Worm (Caenorhabditis elegans) whole organism, young adult: ENCODE data around the gene nep-25.
A peak's percentile ranks its signal among the peaks of the same experiment; 100 is the strongest.

Experiments used
- B0261.1 ChIP-seq: sonication (generic microtip); optimal IDR thresholded peaks from 2 replicates; lab custom pipeline; 2016; ENCODE audit warnings: mild to moderate bottlenecking, missing genetic modification characterization, moderate library complexity, missing compliant biosample characterization
- F10E7.11 ChIP-seq: sonication (generic microtip); optimal IDR thresholded peaks from 2 replicates; lab custom pipeline; 2017; ENCODE audit warnings: mild to moderate bottlenecking, missing genetic modification characterization, moderate library complexity, missing compliant biosample characterization
- F33H1.4 ChIP-seq: fragments of 200-800 bp; sonication (Bioruptor generic); IDR thresholded peaks from 2 replicates; pipeline ENCODE4 v1.3.6; 2022; ENCODE audit warnings: missing genetic modification reagents, missing genetic modification characterization, missing compliant biosample characterization
- F39B2.1 ChIP-seq: fragments of 200-800 bp; sonication (Bioruptor generic); IDR thresholded peaks from 2 replicates; pipeline ENCODE4 v1.3.6; 2022; ENCODE audit warnings: missing genetic modification reagents, missing genetic modification characterization, missing compliant biosample characterization
- F52B5.7 ChIP-seq: sonication (generic microtip); optimal IDR thresholded peaks from 2 replicates; lab custom pipeline; 2016; ENCODE audit warnings: mild to moderate bottlenecking, missing genetic modification characterization, missing compliant biosample characterization
- K12H6.12 ChIP-seq: fragments of 200-800 bp; sonication (Bioruptor generic); optimal IDR thresholded peaks from 2 replicates; lab custom pipeline; 2018; ENCODE audit warnings: mild to moderate bottlenecking, missing genetic modification characterization, missing compliant biosample characterization
- T26A5.8 ChIP-seq: sonication (generic microtip); optimal IDR thresholded peaks from 2 replicates; lab custom pipeline; 2016; ENCODE audit warnings: missing genetic modification characterization, missing compliant biosample characterization
- Y53F4B.3 ChIP-seq: fragments of 200-800 bp; sonication (Bioruptor generic); IDR thresholded peaks from 2 replicates; pipeline ENCODE4 v1.3.6; 2022; ENCODE audit warnings: missing genetic modification reagents, missing genetic modification characterization, missing compliant biosample characterization
- ZK185.1 ChIP-seq: sonication (generic microtip); optimal IDR thresholded peaks from 2 replicates; lab custom pipeline; 2016; ENCODE audit warnings: mild to moderate bottlenecking, missing genetic modification characterization, missing compliant biosample characterization; ENCODE audit not compliant: poor library complexity, severe bottlenecking
- akir-1 ChIP-seq: fragments of 200-800 bp; sonication (Bioruptor generic); optimal IDR thresholded peaks from 2 replicates; lab custom pipeline; 2018; ENCODE audit warnings: mild to moderate bottlenecking, missing genetic modification characterization, moderate library complexity, missing compliant biosample characterization
- aptf-2 ChIP-seq: fragments of 200-800 bp; sonication (Bioruptor generic); conservative IDR thresholded peaks from 2 replicates; pipeline ENCODE4 v1.3.6; 2022; ENCODE audit warnings: missing genetic modification reagents, missing genetic modification characterization, missing compliant biosample characterization
- attf-3 ChIP-seq: fragments of 200-800 bp; sonication (Bioruptor generic); conservative IDR thresholded peaks from 2 replicates; pipeline ENCODE4 v1.3.6; 2022; ENCODE audit warnings: missing genetic modification reagents, missing genetic modification characterization, missing compliant biosample characterization
- attf-5 ChIP-seq: fragments of 200-800 bp; sonication (Bioruptor generic); optimal IDR thresholded peaks from 2 replicates; lab custom pipeline; 2018; ENCODE audit warnings: mild to moderate bottlenecking, missing genetic modification characterization, missing compliant biosample characterization
- attf-6 ChIP-seq: fragments of 200-800 bp; sonication (Bioruptor generic); IDR thresholded peaks from 2 replicates; pipeline ENCODE4 v1.3.6; 2022; ENCODE audit warnings: missing genetic modification reagents, missing genetic modification characterization, missing compliant biosample characterization
- cebp-1 ChIP-seq, 2 experiments: fragments of 200-800 bp in 1 of 2; sonication (Bioruptor generic) in 1 of 2; sonication (generic microtip) in 1 of 2; IDR thresholded peaks in 1 of 2; optimal IDR thresholded peaks in 1 of 2; 2 replicates each; pipeline versions ENCODE4 v1.3.6 to Lab custom; 2017 to 2022; ENCODE audit warnings: missing compliant biosample characterization in 2 of 2, missing genetic modification characterization in 2 of 2, mild to moderate bottlenecking in 1 of 2, missing genetic modification reagents in 1 of 2, moderate library complexity in 1 of 2
- cebp-2 ChIP-seq: fragments of 200-800 bp; sonication (Bioruptor generic); IDR thresholded peaks from 2 replicates; pipeline ENCODE4 v1.3.6; 2022; ENCODE audit warnings: missing genetic modification characterization, missing compliant biosample characterization
- ceh-100 ChIP-seq: fragments of 200-800 bp; sonication (Bioruptor generic); IDR thresholded peaks from 2 replicates; pipeline ENCODE4 v1.3.6; 2022; ENCODE audit warnings: missing genetic modification reagents, missing genetic modification characterization, missing compliant biosample characterization
- ceh-27 ChIP-seq: fragments of 200-800 bp; sonication (Bioruptor generic); optimal IDR thresholded peaks from 2 replicates; lab custom pipeline; 2018; ENCODE audit warnings: mild to moderate bottlenecking, missing genetic modification characterization, moderate library complexity, missing compliant biosample characterization
- ceh-58 ChIP-seq: fragments of 200-800 bp; sonication (Bioruptor generic); IDR thresholded peaks from 2 replicates; pipeline ENCODE4 v1.3.6; 2022; ENCODE audit warnings: missing genetic modification characterization, missing compliant biosample characterization
- ceh-91 ChIP-seq: fragments of 200-800 bp; sonication (Bioruptor generic); IDR thresholded peaks from 2 replicates; pipeline ENCODE4 v1.3.6; 2022; ENCODE audit warnings: missing genetic modification reagents, missing genetic modification characterization, missing compliant biosample characterization
- egrh-3 ChIP-seq: fragments of 200-800 bp; sonication (Bioruptor generic); IDR thresholded peaks from 2 replicates; pipeline ENCODE4 v1.3.6; 2022; ENCODE audit warnings: missing genetic modification reagents, missing genetic modification characterization, missing compliant biosample characterization
- hmg-1.2 ChIP-seq: fragments of 200-800 bp; sonication (Bioruptor generic); IDR thresholded peaks from 2 replicates; pipeline ENCODE4 v1.3.6; 2022; ENCODE audit warnings: missing genetic modification reagents, missing genetic modification characterization, missing compliant biosample characterization
- hrde-1 ChIP-seq: sonication (generic microtip); optimal IDR thresholded peaks from 2 replicates; lab custom pipeline; 2016; ENCODE audit warnings: missing genetic modification characterization, mild to moderate bottlenecking, missing compliant biosample characterization, moderate library complexity, missing genotype, missing genetic modification reagents, borderline replicate concordance
- hsf-1 ChIP-seq: fragments of 200-800 bp; sonication (Bioruptor generic); IDR thresholded peaks from 2 replicates; pipeline ENCODE4 v1.3.6; 2022; ENCODE audit warnings: missing genetic modification reagents, missing genetic modification characterization, missing compliant biosample characterization
- lin-40 ChIP-seq: sonication (generic microtip); optimal IDR thresholded peaks from 2 replicates; lab custom pipeline; 2016; ENCODE audit warnings: missing genetic modification characterization, mild to moderate bottlenecking, missing compliant biosample characterization, missing genotype, missing genetic modification reagents
- lsl-1 ChIP-seq: fragments of 200-800 bp; sonication (Bioruptor generic); optimal IDR thresholded peaks from 2 replicates; lab custom pipeline; 2018; ENCODE audit warnings: mild to moderate bottlenecking, missing genetic modification characterization, moderate library complexity, missing compliant biosample characterization
- madf-8 ChIP-seq: fragments of 200-800 bp; sonication (Bioruptor generic); conservative IDR thresholded peaks from 2 replicates; pipeline ENCODE4 v1.3.6; 2022; ENCODE audit warnings: missing genetic modification reagents, missing genetic modification characterization, missing compliant biosample characterization
- nfya-2 ChIP-seq: fragments of 200-800 bp; sonication (Bioruptor generic); IDR thresholded peaks from 2 replicates; pipeline ENCODE4 v1.3.6; 2022; ENCODE audit warnings: missing genetic modification reagents, missing genetic modification characterization, missing compliant biosample characterization
- nfyb-1 ChIP-seq: fragments of 200-800 bp; sonication (Bioruptor generic); IDR thresholded peaks from 2 replicates; pipeline ENCODE4 v1.3.6; 2022; ENCODE audit warnings: missing genetic modification reagents, missing genetic modification characterization, missing compliant biosample characterization
- nhr-120 ChIP-seq: fragments of 200-800 bp; sonication (Bioruptor generic); IDR thresholded peaks from 2 replicates; pipeline ENCODE4 v1.3.6; 2022; ENCODE audit warnings: missing genetic modification characterization, missing compliant biosample characterization
- nhr-27 ChIP-seq: fragments of 200-800 bp; sonication (Bioruptor generic); optimal IDR thresholded peaks from 2 replicates; lab custom pipeline; 2018; ENCODE audit warnings: mild to moderate bottlenecking, missing genetic modification characterization, moderate library complexity, missing compliant biosample characterization
- rcor-1 ChIP-seq: fragments of 200-800 bp; sonication (Bioruptor generic); IDR thresholded peaks from 2 replicates; pipeline ENCODE4 v1.3.6; 2022; ENCODE audit warnings: missing genetic modification reagents, missing genetic modification characterization, missing compliant biosample characterization
- snpc-3.4 ChIP-seq: sonication (generic microtip); optimal IDR thresholded peaks from 2 replicates; lab custom pipeline; 2017; ENCODE audit warnings: missing genetic modification characterization, mild to moderate bottlenecking, missing compliant biosample characterization, antibody characterized with exemption, moderate library complexity, missing genotype, missing genetic modification reagents
- snpc-4 ChIP-seq, 5 experiments: fragments of 150-350 bp in 1 of 5; sonication (generic microtip) in 4 of 5; optimal IDR thresholded peaks; 2 replicates each; lab custom pipeline; 2014 to 2018; ENCODE audit warnings: missing genetic modification characterization in 5 of 5, missing biosample characterization in 3 of 5, antibody characterized with exemption in 2 of 5, mild to moderate bottlenecking in 2 of 5, missing compliant biosample characterization in 2 of 5, missing genotype in 2 of 5, moderate library complexity in 2 of 5, missing genetic modification reagents in 1 of 5
- sptf-2 ChIP-seq: fragments of 200-800 bp; sonication (Bioruptor generic); optimal IDR thresholded peaks from 2 replicates; lab custom pipeline; 2018; ENCODE audit warnings: mild to moderate bottlenecking, missing genetic modification characterization, missing compliant biosample characterization
- unc-130 ChIP-seq: sonication (generic microtip); optimal IDR thresholded peaks from 2 replicates; lab custom pipeline; 2016; ENCODE audit warnings: missing genetic modification reagents, missing genetic modification characterization, missing compliant biosample characterization
- zfh-2 ChIP-seq: fragments of 200-800 bp; sonication (Bioruptor generic); conservative IDR thresholded peaks from 2 replicates; pipeline ENCODE4 v1.3.6; 2022; ENCODE audit warnings: missing genetic modification reagents, missing genetic modification characterization, missing compliant biosample characterization
- ztf-26 ChIP-seq: sonication (generic microtip); optimal IDR thresholded peaks from 2 replicates; lab custom pipeline; 2017; ENCODE audit warnings: missing genetic modification characterization, missing compliant biosample characterization

The nep-25 gene

DNA sequence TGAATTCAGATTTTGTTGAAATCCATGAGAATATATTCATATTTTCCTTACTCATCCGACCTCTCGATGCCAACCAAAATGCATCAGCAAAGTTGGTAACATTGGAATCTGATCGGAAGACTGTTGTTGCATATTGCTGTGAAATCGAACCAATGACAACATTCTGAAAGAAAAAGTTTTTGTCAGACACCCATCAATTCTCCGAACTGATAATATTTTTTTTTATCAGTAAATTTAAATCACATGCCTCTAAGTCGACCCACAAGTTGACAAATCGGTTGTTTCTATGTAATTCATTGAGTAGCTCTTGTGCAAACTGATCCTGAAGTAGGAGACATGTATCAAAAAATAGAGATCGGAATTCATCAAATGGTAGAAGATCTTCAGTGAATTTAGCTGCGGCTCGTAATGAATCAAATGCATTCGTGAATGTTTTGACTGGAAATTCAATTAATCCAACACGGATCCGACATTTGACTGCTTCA, 12.1 kb upstream of the nep-25 start, which contains the start of gene col-74 (continued):
- TF ChIP-seq ceh-91 (no peak), nfyb-1 (GFP tag; lab: Robert Waterston, UW) (0 out of 2 replicates have a peak, but pooled peaks have one; percentile 23), F10E7.11 (tag; lab: Kevin White, UChicago) (no peak), attf-3 (no peak), Y53F4B.3 (GFP tag; lab: Robert Waterston, UW) (no peak), B0261.1 (no peak), egrh-3 (GFP tag; lab: Robert Waterston, UW) (no peak), hsf-1 (GFP tag; lab: Robert Waterston, UW) (no peak)

DNA sequence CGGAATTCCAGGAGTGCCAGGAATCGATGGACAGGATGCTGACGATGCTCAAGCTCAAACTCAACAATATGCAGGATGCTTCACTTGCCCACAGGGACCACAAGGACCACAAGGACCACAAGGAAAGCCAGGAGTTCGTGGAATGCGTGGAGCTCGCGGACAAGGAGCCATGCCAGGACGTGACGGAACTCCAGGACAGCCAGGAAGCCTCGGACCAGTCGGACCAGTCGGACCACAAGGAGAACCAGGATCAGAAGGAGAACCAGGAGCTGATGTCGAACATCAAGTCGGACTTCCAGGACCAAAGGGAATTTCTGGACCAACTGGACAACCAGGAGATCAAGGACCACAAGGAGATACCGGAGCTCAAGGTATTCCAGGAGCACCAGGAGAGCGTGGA, 10.7 kb upstream of the nep-25 start:
- peak; percentile 82 for TF ChIP-seq zfh-2
- peak; percentile 57; the same call in 1 of the 2 replicates for TF ChIP-seq egrh-3 (GFP tag; lab: Robert Waterston, UW)
- no peak for TF ChIP-seq F52B5.7 (tag; lab: Kevin White, UChicago)
- TF ChIP-seq sptf-2 = no peak
- TF ChIP-seq ztf-26 (tag; lab: Kevin White, UChicago) = no peak
- no peak for TF ChIP-seq rcor-1 (GFP tag; lab: Robert Waterston, UW)
- no peak for TF ChIP-seq lsl-1

DNA sequence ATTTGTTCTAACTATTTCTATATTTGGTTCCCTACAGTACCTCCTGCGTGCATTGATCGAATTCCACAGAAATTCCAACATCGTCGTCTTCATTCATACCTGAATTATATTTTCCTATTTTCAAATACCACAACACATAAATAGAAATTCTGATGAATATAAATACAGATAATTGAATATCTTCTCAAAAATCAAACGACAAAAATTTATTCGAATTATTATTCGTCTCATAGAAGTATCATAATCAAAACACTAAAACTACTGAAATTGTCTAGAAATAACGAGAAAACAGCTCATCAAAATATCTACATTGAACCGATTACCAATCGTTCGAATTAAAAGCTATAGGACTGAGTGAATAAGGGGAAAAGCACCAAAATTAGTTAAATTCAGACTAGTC, 8.9 kb upstream of the nep-25 start, which contains the start of gene gtap-1:
Gene gtap-1 (minus strand): TSS at position 101 of the 400 bp plus-strand sequence.
- TF ChIP-seq cebp-2 (GFP tag; lab: Robert Waterston, UW) (no peak), madf-8 (no peak), F39B2.1 (GFP tag; lab: Robert Waterston, UW) (no peak), nhr-120 (GFP tag; lab: Robert Waterston, UW) (no peak), B0261.1 (no peak)

DNA sequence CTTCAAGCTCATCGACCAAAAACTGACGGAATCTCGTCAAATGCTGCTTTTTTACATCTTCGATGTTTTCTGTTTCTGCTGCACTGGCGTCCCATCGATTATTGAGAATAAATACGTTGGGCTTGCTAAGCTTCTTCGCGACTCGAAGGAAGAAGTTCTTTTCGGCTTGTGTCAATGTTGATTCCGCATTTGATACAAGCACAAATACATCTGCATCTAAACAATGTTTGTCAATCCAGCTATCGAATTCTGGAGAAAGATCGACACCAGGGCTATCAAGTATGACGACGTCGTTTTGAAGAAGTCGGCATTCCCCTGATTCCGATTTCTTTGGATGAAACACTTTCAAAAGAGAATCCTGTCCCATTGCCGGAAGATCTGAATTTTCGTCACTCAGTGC, 6.9 kb upstream of the nep-25 start:
- no peak for TF ChIP-seq F33H1.4 (GFP tag; lab: Robert Waterston, UW)
- TF ChIP-seq ZK185.1 = no peak
- TF ChIP-seq snpc-3.4 (tag; lab: Kevin White, UChicago) = no peak
- TF ChIP-seq aptf-2 = no peak
- TF ChIP-seq hrde-1 = no peak

DNA sequence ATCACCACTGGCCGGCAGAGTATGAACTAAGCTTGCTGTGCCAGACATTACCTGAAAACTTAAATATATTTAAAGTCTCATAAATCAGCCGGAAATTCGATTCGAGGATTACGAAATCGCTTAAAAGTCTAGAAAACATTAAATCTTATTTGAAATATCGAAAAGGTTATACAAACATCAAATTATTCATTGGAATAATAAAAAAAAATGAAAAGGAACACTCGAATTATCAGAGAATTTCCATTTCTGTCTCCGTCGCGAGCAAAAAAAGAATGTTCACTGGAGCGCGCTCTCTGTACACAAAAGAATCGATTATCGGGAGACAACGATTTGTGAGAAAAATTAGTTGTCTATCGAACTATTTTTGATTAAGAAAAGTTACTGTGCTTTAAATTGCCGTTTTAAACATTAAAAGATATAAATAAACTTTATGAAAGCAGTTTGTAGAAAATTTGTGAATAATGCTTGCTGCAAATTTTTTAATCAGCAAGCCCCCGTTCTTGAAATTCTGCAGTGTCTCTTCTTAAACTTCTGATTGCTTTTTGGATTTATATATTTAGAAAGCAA, 5.8 kb upstream of the nep-25 start, which contains the start of gene fzo-1:
Gene fzo-1 (minus strand): TSS at position 51 of the 567 bp plus-strand sequence.
- no peak for TF ChIP-seq F39B2.1 (GFP tag; lab: Robert Waterston, UW)
- peak; percentile 48 for TF ChIP-seq unc-130 (GFP tag; lab: Kevin White, UChicago)
- no peak for TF ChIP-seq T26A5.8 (tag; lab: Kevin White, UChicago)
- TF ChIP-seq snpc-4 (GFP tag; optimal IDR thresholded peaks at IDR 0.05; lab: Kevin White, UChicago) = no peak
- TF ChIP-seq snpc-4 (tag; optimal IDR thresholded peaks at IDR 0.05; lab: Kevin White, UChicago) = peak in 2 of 4 experiments; percentile 5 to 49
- TF ChIP-seq ceh-27 (GFP tag; lab: Kevin White, UChicago) = peak; percentile 33
- no peak for TF ChIP-seq cebp-1 (GFP tag; IDR thresholded peaks at IDR 0.05; lab: Robert Waterston, UW)
- TF ChIP-seq cebp-1 (tag; optimal IDR thresholded peaks at IDR 0.05; lab: Kevin White, UChicago) = peak; percentile 9
- no peak for TF ChIP-seq ceh-58 (GFP tag; lab: Robert Waterston, UW)
- peak; percentile 91 for TF ChIP-seq ceh-100 (GFP tag; lab: Robert Waterston, UW)
- no peak for TF ChIP-seq nhr-27 (tag; lab: Kevin White, UChicago)
- TF ChIP-seq ztf-26 (tag; lab: Kevin White, UChicago) = no peak
- TF ChIP-seq hmg-1.2 (GFP tag; lab: Robert Waterston, UW) = peak; percentile 17; the same call in 1 of the 2 replicates
- no peak for TF ChIP-seq nfya-2 (GFP tag; lab: Robert Waterston, UW)
- TF ChIP-seq attf-5 (GFP tag; lab: Kevin White, UChicago) = peak; percentile 1
- TF ChIP-seq akir-1 (GFP tag; lab: Kevin White, UChicago) = peak; percentile 15
- TF ChIP-seq attf-6 = no peak
- peak; percentile 18 for TF ChIP-seq K12H6.12 (tag; lab: Kevin White, UChicago)
- no peak for TF ChIP-seq lin-40 (tag; lab: Kevin White, UChicago)
